Worm (Caenorhabditis elegans): ENCODE data around the gene E02A10.4.
A peak's percentile ranks its signal among the peaks of the same experiment; 100 is the strongest.

E02A10.4 gene

ce11 chrV:12560328-12560782 lies 7.4 kb downstream of the E02A10.4 start, which contains the start of gene sel-1 (continued):
- TF ChIP-seq efl-1 (optimal IDR thresholded peaks at IDR 0.05) (peak in 1 of 2 experiments; percentile 41), efl-1 (GFP tag; optimal IDR thresholded peaks at IDR 0.05 in 1 of 2) (peak in 1 of 2 experiments; percentile 40), pag-3 (tag; optimal IDR thresholded peaks at IDR 0.05; ENCODE audit: borderline replicate concordance, insufficient read depth) (no peak), pax-3 (tag; optimal IDR thresholded peaks at IDR 0.05) (no peak), lin-15B (tag; optimal IDR thresholded peaks at IDR 0.05) (no peak), nhr-11 (tag; optimal IDR thresholded peaks at IDR 0.05) (no peak), efl-3 (GFP tag; optimal IDR thresholded peaks at IDR 0.05) (no peak), irx-1 (tag; optimal IDR thresholded peaks at IDR 0.05) (no peak), nhr-84 (tag; optimal IDR thresholded peaks at IDR 0.05) (no peak), nhr-77 (tag; optimal IDR thresholded peaks at IDR 0.05) (no peak), ceh-8 (GFP tag; optimal IDR thresholded peaks at IDR 0.05) (no peak), zag-1 (tag; optimal IDR thresholded peaks at IDR 0.05) (no peak), lsy-2 (tag; optimal IDR thresholded peaks at IDR 0.05) (peak; percentile 33 to 47), nhr-28 (tag; optimal IDR thresholded peaks at IDR 0.05) (no peak), unc-130 (tag; optimal IDR thresholded peaks at IDR 0.05) (no peak), xbp-1 (tag; optimal IDR thresholded peaks at IDR 0.05) (peak; percentile 66), fkh-10 (GFP tag; optimal IDR thresholded peaks at IDR 0.05) (no peak), Y116A8C.19 (tag; optimal IDR thresholded peaks at IDR 0.05; ENCODE audit: borderline replicate concordance) (no peak), aha-1 (tag; optimal IDR thresholded peaks at IDR 0.05) (no peak), dpl-1 (GFP tag; optimal IDR thresholded peaks at IDR 0.05) (peak in 1 of 3 experiments; percentile 37), hpl-2 (GFP tag; optimal IDR thresholded peaks at IDR 0.05) (no peak), lin-39 (tag; optimal IDR thresholded peaks at IDR 0.05) (no peak), skn-1 (tag; optimal IDR thresholded peaks at IDR 0.05) (no peak), ztf-11 (tag; optimal IDR thresholded peaks at IDR 0.05) (no peak), unc-30 (tag; optimal IDR thresholded peaks at IDR 0.05) (no peak), swsn-7 (tag; optimal IDR thresholded peaks at IDR 0.05) (peak; percentile 25), nhr-237 (tag; optimal IDR thresholded peaks at IDR 0.05) (no peak), nhr-19 (GFP tag; conservative IDR thresholded peaks at IDR 0.05) (peak; percentile 22), unc-98 (GFP tag; IDR thresholded peaks at IDR 0.05) (no peak), C16A3.4 (tag; optimal IDR thresholded peaks at IDR 0.05) (no peak), blmp-1 (tag; optimal IDR thresholded peaks at IDR 0.05) (peak; percentile 30), sptf-1 (tag; optimal IDR thresholded peaks at IDR 0.05) (no peak), nhr-71 (tag; optimal IDR thresholded peaks at IDR 0.05) (peak; percentile 38), pqm-1 (tag; optimal IDR thresholded peaks at IDR 0.05) (no peak), hlh-17 (GFP tag; optimal IDR thresholded peaks at IDR 0.05; ENCODE audit: borderline replicate concordance) (no peak), nhr-12 (tag; optimal IDR thresholded peaks at IDR 0.05) (no peak), jun-1 (tag; optimal IDR thresholded peaks at IDR 0.05) (no peak)

ce11 chrV:12556904-12557303 lies 10.8 kb downstream of the E02A10.4 start:
- no peak for TF ChIP-seq nhr-237 (tag; optimal IDR thresholded peaks at IDR 0.05)
- peak; percentile 52 for TF ChIP-seq lin-14 (GFP tag; optimal IDR thresholded peaks at IDR 0.05)
- TF ChIP-seq lir-3 (tag; optimal IDR thresholded peaks at IDR 0.05; ENCODE audit: poor library complexity) = no peak
- TF ChIP-seq aly-2 (tag; optimal IDR thresholded peaks at IDR 0.05) = no peak
- TF ChIP-seq ceh-82 (tag; optimal IDR thresholded peaks at IDR 0.05) = no peak
- no peak for TF ChIP-seq lin-39 (tag; optimal IDR thresholded peaks at IDR 0.05)
- TF ChIP-seq ces-1 (GFP tag; optimal IDR thresholded peaks at IDR 0.05) = no peak
- TF ChIP-seq sox-4 (tag; optimal IDR thresholded peaks at IDR 0.05) = no peak
- no peak for TF ChIP-seq unc-98 (GFP tag; IDR thresholded peaks at IDR 0.05)
- peak; percentile 74 for TF ChIP-seq nhr-71 (tag; optimal IDR thresholded peaks at IDR 0.05)
- no peak for TF ChIP-seq nhr-12 (tag; optimal IDR thresholded peaks at IDR 0.05)
- no peak for TF ChIP-seq C16A3.4 (tag; optimal IDR thresholded peaks at IDR 0.05)
- peak in 1 of 3 experiments; percentile 6 for TF ChIP-seq dpl-1 (GFP tag; optimal IDR thresholded peaks at IDR 0.05)
- no peak for TF ChIP-seq snpc-4 (tag; optimal IDR thresholded peaks at IDR 0.05)
- no peak for TF ChIP-seq elt-2 (tag; optimal IDR thresholded peaks at IDR 0.05)
- no peak for TF ChIP-seq fkh-10 (GFP tag; optimal IDR thresholded peaks at IDR 0.05)
- TF ChIP-seq egl-27 (tag; optimal IDR thresholded peaks at IDR 0.05) = no peak
- TF ChIP-seq zag-1 (tag; optimal IDR thresholded peaks at IDR 0.05) = no peak
- TF ChIP-seq xbp-1 (tag; optimal IDR thresholded peaks at IDR 0.05) = no peak
- TF ChIP-seq mab-9 (GFP tag; IDR thresholded peaks at IDR 0.05) = no peak
- TF ChIP-seq dsc-1 (tag; optimal IDR thresholded peaks at IDR 0.05) = peak; percentile 5
- no peak for TF ChIP-seq ztf-11 (tag; optimal IDR thresholded peaks at IDR 0.05)
- TF ChIP-seq nhr-28 (tag; optimal IDR thresholded peaks at IDR 0.05) = no peak
- peak; percentile 22 for TF ChIP-seq mep-1 (tag; optimal IDR thresholded peaks at IDR 0.05)
- TF ChIP-seq pag-3 (tag; optimal IDR thresholded peaks at IDR 0.05; ENCODE audit: borderline replicate concordance, insufficient read depth) = no peak
- TF ChIP-seq unc-62 (GFP tag; optimal IDR thresholded peaks at IDR 0.05) = no peak
- TF ChIP-seq hlh-4 (tag; optimal IDR thresholded peaks at IDR 0.05) = no peak
- TF ChIP-seq pax-3 (tag; optimal IDR thresholded peaks at IDR 0.05) = peak; percentile 35
- peak; percentile 39 for TF ChIP-seq unc-130 (tag; optimal IDR thresholded peaks at IDR 0.05)

Measured in whole organism, L1 larva.